Worm (Caenorhabditis elegans): ENCODE measurements around the gene gpa-6.

ce11 chrX:13212528-13212927, 21.5 kb downstream of the gpa-6 start:
- TF ChIP-seq C08G9.2 (tag; optimal IDR thresholded peaks at IDR 0.05) (no peak), tbx-2 (tag; optimal IDR thresholded peaks at IDR 0.05) (no peak), unc-55 (GFP tag; optimal IDR thresholded peaks at IDR 0.05) (no peak), lim-6 (tag; optimal IDR thresholded peaks at IDR 0.05) (no peak), ama-1 (optimal IDR thresholded peaks at IDR 0.05) (no peak), hlh-30 (tag; optimal IDR thresholded peaks at IDR 0.05; ENCODE audit: insufficient read depth) (no peak), nfya-1 (tag; optimal IDR thresholded peaks at IDR 0.05) (no peak), ceh-19 (GFP tag; optimal IDR thresholded peaks at IDR 0.05) (no peak)

Data from whole organism, late embryonic.